Fruit fly (Drosophila melanogaster): Measurements from ENCODE around the gene CG6729.

CG6729 gene

DNA sequence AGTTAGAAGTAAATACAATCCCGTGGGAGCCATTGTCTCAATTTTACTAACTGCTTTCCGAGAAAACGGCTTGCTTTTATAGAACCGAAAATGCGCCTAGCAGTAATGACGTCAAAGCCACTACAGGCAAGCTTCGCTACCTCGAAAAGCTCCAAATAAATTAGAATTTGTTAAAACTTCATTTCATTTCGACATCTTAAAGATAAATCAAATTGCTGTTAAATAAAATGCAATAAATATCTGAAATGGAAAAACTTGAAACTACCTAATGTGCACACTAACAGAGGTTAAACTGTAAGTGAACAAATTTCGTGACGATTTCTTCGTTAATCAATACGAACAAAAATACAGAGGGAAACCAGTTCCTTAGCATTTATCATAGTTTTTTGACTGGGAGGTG is 45.7 kb downstream of the CG6729 start, which contains the start of gene CG7300 (continued):
- no peak for TF ChIP-seq amos (GFP tag; IDR thresholded peaks at IDR 0.05; ENCODE audit: partially characterized antibody)
- TF ChIP-seq Oaz (GFP tag; IDR thresholded peaks at IDR 0.05): no peak
- peak; percentile 9 for TF ChIP-seq CG10274 (GFP tag; optimal IDR thresholded peaks at IDR 0.05)
- peak; percentile 89 for TF ChIP-seq grau (tag; optimal IDR thresholded peaks at IDR 0.05)
- peak; percentile 21 for TF ChIP-seq slou (GFP tag; optimal IDR thresholded peaks at IDR 0.05)
- TF ChIP-seq bcd (GFP tag; optimal IDR thresholded peaks at IDR 0.05): peak; percentile 58
- TF ChIP-seq CG9609 (GFP tag; optimal IDR thresholded peaks at IDR 0.05): peak; percentile 28
- TF ChIP-seq CG17912 (GFP tag; optimal IDR thresholded peaks at IDR 0.05): no peak
- TF ChIP-seq cg (GFP tag; optimal IDR thresholded peaks at IDR 0.05): no peak
- no peak; the same call in 1 of the 2 replicates for TF ChIP-seq ttk (GFP tag; IDR thresholded peaks at IDR 0.05)
- TF ChIP-seq unpg (GFP tag; optimal IDR thresholded peaks at IDR 0.05): peak; percentile 65
- peak; percentile 42; the same call in 1 of the 2 replicates for TF ChIP-seq chm (GFP tag; IDR thresholded peaks at IDR 0.05)
- TF ChIP-seq danr (GFP tag; IDR thresholded peaks at IDR 0.05): no peak
- TF ChIP-seq bab2 (GFP tag; optimal IDR thresholded peaks at IDR 0.05): peak; percentile 24
- peak; percentile 41; the same call in 1 of the 2 replicates for TF ChIP-seq E2f1 (GFP tag; IDR thresholded peaks at IDR 0.05)
- TF ChIP-seq maf-S (GFP tag; optimal IDR thresholded peaks at IDR 0.05): no peak
- TF ChIP-seq Hr51 (GFP tag; optimal IDR thresholded peaks at IDR 0.05): peak; percentile 6 to 40
- TF ChIP-seq jigr1 (GFP tag; IDR thresholded peaks at IDR 0.05): no peak
- no peak for TF ChIP-seq tup (GFP tag; optimal IDR thresholded peaks at IDR 0.05)
- no peak for TF ChIP-seq CG6854 (GFP tag; optimal IDR thresholded peaks at IDR 0.05)
- TF ChIP-seq HmgZ (tag; optimal IDR thresholded peaks at IDR 0.05): peak; percentile 20
- TF ChIP-seq Atf3 (GFP tag; optimal IDR thresholded peaks at IDR 0.05): peak; percentile 1
- peak; percentile 63 for TF ChIP-seq CG2712 (tag; optimal IDR thresholded peaks at IDR 0.05)
- TF ChIP-seq Atf6 (GFP tag; IDR thresholded peaks at IDR 0.05): peak; percentile 68; the same call in 1 of the 2 replicates
- TF ChIP-seq sens (GFP tag): peak; percentile 80
- TF ChIP-seq Abd-B (GFP tag; optimal IDR thresholded peaks at IDR 0.05): peak; percentile 20
- TF ChIP-seq CTCF (GFP tag; optimal IDR thresholded peaks at IDR 0.05): no peak
- peak; percentile 63 for TF ChIP-seq Ptx1 (GFP tag; IDR thresholded peaks at IDR 0.05)
- 0 out of 2 replicates have a peak, but pooled peaks have one; percentile 40 for TF ChIP-seq GATAe (GFP tag; conservative IDR thresholded peaks at IDR 0.05)
- TF ChIP-seq CG8944 (GFP tag; optimal IDR thresholded peaks at IDR 0.05): peak; percentile 23
- peak; percentile 11 for TF ChIP-seq D19B (GFP tag; optimal IDR thresholded peaks at IDR 0.05)
- TF ChIP-seq CG7928 (GFP tag; optimal IDR thresholded peaks at IDR 0.05): peak; percentile 38
- peak; percentile 48 for TF ChIP-seq cwo (GFP tag; optimal IDR thresholded peaks at IDR 0.05)
- no peak for TF ChIP-seq bigmax (GFP tag; optimal IDR thresholded peaks at IDR 0.05)
- peak; percentile 40 for TF ChIP-seq Spps (tag; optimal IDR thresholded peaks at IDR 0.05)
- peak; percentile 5 for TF ChIP-seq BtbVII (GFP tag; optimal IDR thresholded peaks at IDR 0.05)
- TF ChIP-seq Hr3 (GFP tag; optimal IDR thresholded peaks at IDR 0.05): peak; percentile 15
- 0 out of 3 replicates have a peak, but pooled peaks have one; percentile 17 for TF ChIP-seq CG6175 (GFP tag; IDR thresholded peaks at IDR 0.05)
- TF ChIP-seq CG43689 (GFP tag; IDR thresholded peaks at IDR 0.05): no peak
- TF ChIP-seq CG1603 (tag; optimal IDR thresholded peaks at IDR 0.05): peak; percentile 48
- TF ChIP-seq CG9932 (GFP tag; IDR thresholded peaks at IDR 0.05): peak; percentile 70
- TF ChIP-seq TFAM (GFP tag; optimal IDR thresholded peaks at IDR 0.05): no peak
- peak; percentile 49 for TF ChIP-seq Hmr (GFP tag; optimal IDR thresholded peaks at IDR 0.05)
- TF ChIP-seq Ets97D (GFP tag; optimal IDR thresholded peaks at IDR 0.05): no peak
- TF ChIP-seq CG12299 (tag; optimal IDR thresholded peaks at IDR 0.05): no peak
- TF ChIP-seq CG34422 (GFP tag; IDR thresholded peaks at IDR 0.05): no peak
- peak; percentile 39 for TF ChIP-seq CG4820 (GFP tag; optimal IDR thresholded peaks at IDR 0.05)
- peak; percentile 63 for TF ChIP-seq ind (GFP tag; optimal IDR thresholded peaks at IDR 0.05)
- TF ChIP-seq Nf-YB (GFP tag; optimal IDR thresholded peaks at IDR 0.05): peak; percentile 5
- TF ChIP-seq pb (GFP tag; optimal IDR thresholded peaks at IDR 0.05): peak; percentile 7
- peak; percentile 58; the same call in 1 of the 2 replicates for TF ChIP-seq CG7372 (GFP tag; IDR thresholded peaks at IDR 0.05)
- TF ChIP-seq PHDP (tag; optimal IDR thresholded peaks at IDR 0.05): peak; percentile 65

Measured in whole organism, embryonic.